Fruit fly (Drosophila melanogaster) whole organism, embryonic: ENCODE measurements around the gene CG31515.

Experiments
- Ada2b ChIP-seq: fragments of 200-800 bp; sonication (Bioruptor generic); IDR thresholded peaks from 2 replicates; pipeline ENCODE4 v1.3.6; 2022; ENCODE audit warnings: missing biosample characterization, missing genetic modification characterization
- Antp ChIP-seq: fragments of 200-800 bp; sonication (Bioruptor generic); optimal IDR thresholded peaks from 3 replicates; lab custom pipeline; 2016; ENCODE audit warnings: missing biosample characterization, missing genetic modification characterization
- BtbVII ChIP-seq: fragments of 200-800 bp; sonication (Bioruptor generic); optimal IDR thresholded peaks from 3 replicates; lab custom pipeline; 2017; ENCODE audit warnings: missing biosample characterization, mild to moderate bottlenecking, missing genetic modification characterization
- CG10209 ChIP-seq: fragments of 200-800 bp; sonication (Bioruptor generic); optimal IDR thresholded peaks from 3 replicates; lab custom pipeline; 2017; ENCODE audit warnings: missing biosample characterization, mild to moderate bottlenecking, missing genetic modification characterization, missing genetic modification reagents
- CG1024 ChIP-seq: fragments of 200-800 bp; sonication (Bioruptor generic); IDR thresholded peaks from 2 replicates; pipeline ENCODE4 v1.3.6; 2022; ENCODE audit warnings: missing biosample characterization, missing genetic modification characterization
- CG10267 ChIP-seq: fragments of 200-800 bp; sonication (Bioruptor generic); optimal IDR thresholded peaks from 2 replicates; lab custom pipeline; 2018; ENCODE audit warnings: missing biosample characterization, mild to moderate bottlenecking, missing genetic modification characterization, moderate library complexity
- CG11560 ChIP-seq: fragments of 200-800 bp; sonication (Bioruptor generic); IDR thresholded peaks from 3 replicates; pipeline ENCODE4 v1.3.6; 2022; ENCODE audit warnings: missing biosample characterization, missing genetic modification characterization
- CG11696 ChIP-seq: fragments of 200-800 bp; sonication (Bioruptor generic); IDR thresholded peaks from 2 replicates; pipeline ENCODE4 v1.3.6; 2022; ENCODE audit warnings: missing biosample characterization, missing genetic modification characterization
- CG12299 ChIP-seq: fragments of 200-800 bp; sonication (Bioruptor generic); optimal IDR thresholded peaks from 2 replicates; lab custom pipeline; 2018; ENCODE audit warnings: missing biosample characterization, mild to moderate bottlenecking, missing genetic modification characterization
- CG13624 ChIP-seq: fragments of 200-800 bp; sonication (Bioruptor generic); optimal IDR thresholded peaks from 2 replicates; lab custom pipeline; 2016; ENCODE audit warnings: missing biosample characterization, missing genetic modification characterization
- CG13775 ChIP-seq: fragments of 200-800 bp; sonication (Bioruptor generic); optimal IDR thresholded peaks from 3 replicates; lab custom pipeline; 2017; ENCODE audit warnings: missing biosample characterization, mild to moderate bottlenecking, missing genetic modification characterization
- CG13894 ChIP-seq: fragments of 200-800 bp; sonication (Bioruptor generic); optimal IDR thresholded peaks from 3 replicates; lab custom pipeline; 2018; ENCODE audit warnings: missing biosample characterization, mild to moderate bottlenecking, missing genetic modification characterization, moderate library complexity
- CG14667 ChIP-seq: fragments of 200-800 bp; sonication (Bioruptor generic); IDR thresholded peaks from 2 replicates; pipeline ENCODE4 v1.3.6; 2022; ENCODE audit warnings: missing biosample characterization, missing genetic modification characterization
- CG16813 ChIP-seq: fragments of 200-800 bp; sonication (Bioruptor generic); IDR thresholded peaks from 3 replicates; pipeline ENCODE4 v1.3.6; 2022; ENCODE audit warnings: missing biosample characterization, missing genetic modification characterization; ENCODE audit not compliant: partially characterized antibody
- CG17359 ChIP-seq: fragments of 200-800 bp; sonication (Bioruptor generic); optimal IDR thresholded peaks from 3 replicates; lab custom pipeline; 2018; ENCODE audit warnings: missing biosample characterization, mild to moderate bottlenecking, missing genetic modification characterization, moderate library complexity
- CG17361 ChIP-seq: fragments of 200-800 bp; sonication (Bioruptor generic); IDR thresholded peaks from 3 replicates; pipeline ENCODE4 v1.3.6; 2022; ENCODE audit warnings: missing biosample characterization, missing genetic modification characterization
- CG18476 ChIP-seq: fragments of 200-800 bp; sonication (Bioruptor generic); optimal IDR thresholded peaks from 2 replicates; lab custom pipeline; 2016; ENCODE audit warnings: missing biosample characterization, mild to moderate bottlenecking, missing genetic modification characterization
- CG6683 ChIP-seq: fragments of 200-800 bp; sonication (Bioruptor generic); optimal IDR thresholded peaks from 2 replicates; lab custom pipeline; 2017; ENCODE audit warnings: missing biosample characterization, mild to moderate bottlenecking, missing genetic modification characterization, missing genetic modification reagents
- CG8944 ChIP-seq: fragments of 200-800 bp; sonication (Bioruptor generic); optimal IDR thresholded peaks from 3 replicates; lab custom pipeline; 2016; ENCODE audit warnings: missing biosample characterization, missing genetic modification characterization
- CrebB ChIP-seq: fragments of 200-800 bp; sonication (Bioruptor generic); optimal IDR thresholded peaks from 3 replicates; lab custom pipeline; 2018; ENCODE audit warnings: missing biosample characterization, mild to moderate bottlenecking, missing genetic modification characterization
- Dad ChIP-seq: fragments of 200-800 bp; sonication (Bioruptor generic); optimal IDR thresholded peaks from 3 replicates; lab custom pipeline; 2016; ENCODE audit warnings: missing biosample characterization, missing genetic modification characterization
- E2f2 ChIP-seq: fragments of 200-800 bp; sonication (Bioruptor generic); IDR thresholded peaks from 2 replicates; pipeline ENCODE4 v1.3.6; 2022; ENCODE audit warnings: missing biosample characterization, missing genetic modification characterization
- Hey ChIP-seq: fragments of 200-800 bp; sonication (Bioruptor generic); optimal IDR thresholded peaks from 3 replicates; lab custom pipeline; 2018; ENCODE audit warnings: missing biosample characterization, mild to moderate bottlenecking, missing genetic modification characterization
- HmgZ ChIP-seq: fragments of 200-800 bp; sonication (Bioruptor generic); optimal IDR thresholded peaks from 2 replicates; lab custom pipeline; 2018; ENCODE audit warnings: missing biosample characterization, mild to moderate bottlenecking, missing genetic modification characterization
- Neu2 ChIP-seq: fragments of 200-800 bp; sonication (Bioruptor generic); optimal IDR thresholded peaks from 3 replicates; lab custom pipeline; 2016; ENCODE audit warnings: missing biosample characterization, missing genetic modification characterization, borderline replicate concordance
- NfI ChIP-seq: fragments of 200-800 bp; sonication (Bioruptor generic); optimal IDR thresholded peaks from 3 replicates; lab custom pipeline; 2018; ENCODE audit warnings: missing biosample characterization, mild to moderate bottlenecking, missing genetic modification characterization, moderate library complexity
- Oli ChIP-seq: fragments of 200-800 bp; sonication (Bioruptor generic); optimal IDR thresholded peaks from 2 replicates; lab custom pipeline; 2018; ENCODE audit warnings: missing biosample characterization, mild to moderate bottlenecking, missing genetic modification characterization, moderate library complexity
- Rx ChIP-seq: fragments of 200-800 bp; sonication (Bioruptor generic); IDR thresholded peaks from 2 replicates; pipeline ENCODE4 v1.3.6; 2022; ENCODE audit warnings: missing biosample characterization, missing genetic modification characterization
- Spps ChIP-seq: fragments of 200-800 bp; sonication (Bioruptor generic); optimal IDR thresholded peaks from 2 replicates; lab custom pipeline; 2018; ENCODE audit warnings: missing biosample characterization, mild to moderate bottlenecking, missing genetic modification characterization
- TFAM ChIP-seq: fragments of 200-800 bp; sonication (Bioruptor generic); optimal IDR thresholded peaks from 2 replicates; lab custom pipeline; 2017; ENCODE audit warnings: missing biosample characterization, missing genetic modification characterization, inconsistent platforms
- chinmo ChIP-seq: fragments of 200-800 bp; sonication (Bioruptor generic); IDR thresholded peaks from 4 replicates; pipeline ENCODE4 v1.3.6; 2022; ENCODE audit warnings: missing biosample characterization, missing genetic modification characterization; ENCODE audit not compliant: partially characterized antibody
- chm ChIP-seq: fragments of 200-800 bp; sonication (Bioruptor generic); IDR thresholded peaks from 2 replicates; pipeline ENCODE4 v1.3.6; 2022; ENCODE audit warnings: missing biosample characterization, missing genetic modification characterization
- dan ChIP-seq: fragments of 200-800 bp; sonication (Bioruptor generic); IDR thresholded peaks from 2 replicates; pipeline ENCODE4 v1.3.6; 2022; ENCODE audit warnings: missing biosample characterization, missing genetic modification characterization
- danr ChIP-seq: fragments of 200-800 bp; sonication (Bioruptor generic); IDR thresholded peaks from 2 replicates; pipeline ENCODE4 v1.3.6; 2022; ENCODE audit warnings: missing biosample characterization, missing genetic modification characterization
- esg ChIP-seq: fragments of 200-800 bp; sonication (Bioruptor generic); conservative IDR thresholded peaks from 2 replicates; pipeline ENCODE4 v1.3.6; 2022; ENCODE audit warnings: missing biosample characterization, missing genetic modification characterization
- fd64A ChIP-seq: fragments of 200-800 bp; sonication (Bioruptor generic); optimal IDR thresholded peaks from 3 replicates; lab custom pipeline; 2018; ENCODE audit warnings: missing biosample characterization, mild to moderate bottlenecking, missing genetic modification characterization
- fru ChIP-seq: fragments of >200 bp; optimal IDR thresholded peaks from 2 replicates; lab custom pipeline; 2017
- ftz-f1 ChIP-seq: fragments of 200-800 bp; sonication (Bioruptor generic); optimal IDR thresholded peaks from 2 replicates; lab custom pipeline; 2016; ENCODE audit warnings: missing biosample characterization, missing genetic modification characterization
- hb ChIP-seq: fragments of 200-800 bp; sonication (Bioruptor generic); IDR thresholded peaks from 3 replicates; pipeline ENCODE4 v1.3.6; 2022; ENCODE audit warnings: missing biosample characterization, missing genetic modification characterization; ENCODE audit not compliant: partially characterized antibody
- inv ChIP-seq: fragments of 200-800 bp; sonication (Bioruptor generic); IDR thresholded peaks from 2 replicates; pipeline ENCODE4 v1.3.6; 2022; ENCODE audit warnings: missing biosample characterization, missing genetic modification characterization; ENCODE audit not compliant: partially characterized antibody
- ken ChIP-seq: fragments of 200-800 bp; sonication (Bioruptor generic); IDR thresholded peaks from 3 replicates; pipeline ENCODE4 v1.3.6; 2022; ENCODE audit warnings: missing biosample characterization, missing genetic modification characterization
- lbe ChIP-seq: fragments of 200-800 bp; sonication (Bioruptor generic); optimal IDR thresholded peaks from 2 replicates; lab custom pipeline; 2016; ENCODE audit warnings: missing biosample characterization, mild to moderate bottlenecking, missing genetic modification characterization
- nerfin-1 ChIP-seq: fragments of 200-800 bp; sonication (Bioruptor generic); optimal IDR thresholded peaks from 3 replicates; lab custom pipeline; 2019; ENCODE audit warnings: missing biosample characterization, mild to moderate bottlenecking, missing genetic modification characterization, moderate library complexity
- nmo ChIP-seq: fragments of 200-800 bp; sonication (Bioruptor generic); optimal IDR thresholded peaks from 2 replicates; lab custom pipeline; 2018; ENCODE audit warnings: missing biosample characterization, mild to moderate bottlenecking, missing genetic modification characterization, moderate library complexity
- p53 ChIP-seq: fragments of 200-800 bp; sonication (Bioruptor generic); optimal IDR thresholded peaks from 2 replicates; lab custom pipeline; 2016; ENCODE audit warnings: missing biosample characterization, missing genetic modification characterization
- pita ChIP-seq: fragments of 200-800 bp; sonication (Bioruptor generic); optimal IDR thresholded peaks from 2 replicates; lab custom pipeline; 2017; ENCODE audit warnings: missing biosample characterization, mild to moderate bottlenecking, missing genetic modification characterization
- repo ChIP-seq: fragments of 200-800 bp; sonication (Bioruptor generic); optimal IDR thresholded peaks from 2 replicates; lab custom pipeline; 2016; ENCODE audit warnings: missing biosample characterization, missing genetic modification characterization
- sens ChIP-seq: fragments of 200-800 bp; sonication (Bioruptor generic); peaks from one replicate; lab custom pipeline; 2016; ENCODE audit warnings: missing biosample characterization, missing genetic modification characterization
- seq ChIP-seq: fragments of 200-800 bp; sonication (Bioruptor generic); IDR thresholded peaks from 2 replicates; pipeline ENCODE4 v1.3.6; 2022; ENCODE audit warnings: missing biosample characterization, missing genetic modification characterization
- sisA ChIP-seq: fragments of 200-800 bp; sonication (Bioruptor generic); IDR thresholded peaks from 2 replicates; pipeline ENCODE4 v1.3.6; 2022; ENCODE audit warnings: missing biosample characterization, missing genetic modification characterization
- toy ChIP-seq: fragments of 200-800 bp; sonication (Bioruptor generic); IDR thresholded peaks from 2 replicates; pipeline ENCODE4 v1.3.6; 2022; ENCODE audit warnings: missing biosample characterization, missing genetic modification characterization

Gene CG31515

DNA sequence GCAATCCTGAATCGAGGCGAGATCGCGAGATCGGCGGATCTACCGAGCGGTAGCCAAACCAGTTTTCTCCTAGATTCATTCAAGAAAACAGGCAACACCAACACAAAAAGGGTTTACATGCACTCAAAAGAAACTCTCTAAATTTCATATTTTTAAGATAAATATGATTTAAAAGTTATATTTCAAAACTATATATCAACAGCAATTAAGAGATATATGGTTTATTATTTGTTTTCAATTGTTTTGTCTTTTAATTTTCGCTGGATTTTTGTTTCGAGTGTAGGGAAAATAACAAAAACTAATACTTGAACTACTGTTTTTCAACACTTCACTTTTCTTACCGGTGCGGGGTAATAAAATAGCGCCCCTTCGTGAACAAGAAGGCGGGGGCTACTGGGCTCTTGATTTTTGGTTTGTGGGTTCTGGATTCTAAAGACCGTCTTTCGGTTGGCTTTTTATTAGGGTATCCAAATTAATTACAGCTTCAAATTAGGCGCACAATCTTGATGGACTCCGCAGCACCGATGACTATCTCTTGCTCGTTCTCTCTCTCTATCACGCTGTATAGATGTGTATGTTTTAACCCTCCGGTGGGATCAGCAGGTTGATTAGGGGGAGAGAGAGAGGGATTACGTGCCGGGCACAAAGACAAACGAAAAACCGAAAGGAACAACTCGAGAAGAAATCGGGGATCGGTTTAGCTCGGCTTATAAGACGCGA is 43.5 kb downstream of the CG31515 start (continued):
- TF ChIP-seq CG16813 (GFP tag; lab: Robert Waterston, UW) (no peak), Ada2b (GFP tag; lab: Robert Waterston, UW) (no peak), CG13775 (GFP tag; lab: Kevin White, UChicago) (peak; percentile 39), pita (GFP tag; lab: Kevin White, UChicago) (no peak), Spps (tag; lab: Kevin White, UChicago) (peak; percentile 63), sens (GFP tag; lab: Kevin White, UChicago) (peak; percentile 88), repo (GFP tag; lab: Kevin White, UChicago) (no peak), CG11560 (tag; lab: Robert Waterston, UW) (no peak), sisA (no peak), CrebB (tag; lab: Kevin White, UChicago) (no peak), CG1024 (GFP tag; lab: Robert Waterston, UW) (peak; percentile 13; the same call in 1 of the 2 replicates), toy (GFP tag; lab: Robert Waterston, UW) (no peak), CG17359 (tag; lab: Kevin White, UChicago) (no peak), ken (GFP tag; lab: Robert Waterston, UW) (no peak), fd64A (GFP tag; lab: Kevin White, UChicago) (no peak), HmgZ (tag; lab: Kevin White, UChicago) (no peak), CG14667 (GFP tag; lab: Robert Waterston, UW) (no peak), CG8944 (GFP tag; lab: Kevin White, UChicago) (no peak), Hey (no peak), hb (no peak), CG13624 (GFP tag; lab: Kevin White, UChicago) (no peak), BtbVII (GFP tag; lab: Kevin White, UChicago) (no peak), Antp (GFP tag; lab: Kevin White, UChicago) (no peak), CG6683 (GFP tag; lab: Kevin White, UChicago) (no peak), Dad (GFP tag; lab: Kevin White, UChicago) (no peak), nerfin-1 (tag; lab: Kevin White, UChicago) (peak; percentile 28), NfI (GFP tag; lab: Kevin White, UChicago) (no peak), CG12299 (no peak), danr (GFP tag; lab: Robert Waterston, UW) (no peak), CG10209 (GFP tag; lab: Kevin White, UChicago) (peak; percentile 9), seq (GFP tag; lab: Robert Waterston, UW) (no peak), p53 (GFP tag; lab: Kevin White, UChicago) (no peak), fru (lab: Kevin White, UChicago) (no peak), TFAM (GFP tag; lab: Kevin White, UChicago) (no peak), lbe (GFP tag; lab: Kevin White, UChicago) (no peak), chm (no peak), CG18476 (GFP tag; lab: Kevin White, UChicago) (no peak), ftz-f1 (GFP tag; lab: Kevin White, UChicago) (no peak), E2f2 (GFP tag; lab: Robert Waterston, UW) (peak; percentile 24; the same call in 1 of the 2 replicates), inv (GFP tag; lab: Robert Waterston, UW) (no peak), Rx (GFP tag; lab: Robert Waterston, UW) (no peak), CG17361 (peak; percentile 62; the same call in 2 of the 3 replicates), CG13894 (no peak), nmo (GFP tag; lab: Kevin White, UChicago) (peak; percentile 65), chinmo (GFP tag; lab: Robert Waterston, UW) (no peak), Neu2 (no peak), CG10267 (tag; lab: Kevin White, UChicago) (peak; percentile 79), dan (GFP tag; lab: Robert Waterston, UW) (no peak), CG11696 (GFP tag; lab: Robert Waterston, UW) (no peak), esg (no peak), Oli (peak; percentile 23)
